Worm (Caenorhabditis elegans) whole organism, L2 larva: Measurements from ENCODE around the gene nrps-1.

Source experiments
- C34F6.9 ChIP-seq: fragments of 150-350 bp; optimal IDR thresholded peaks from 2 replicates; lab custom pipeline; 2014; ENCODE audit warnings: missing biosample characterization, missing genetic modification characterization
- F13H6.1 ChIP-seq: sonication (generic microtip); optimal IDR thresholded peaks from 2 replicates; lab custom pipeline; 2016; ENCODE audit warnings: missing genetic modification characterization, missing compliant biosample characterization
- R02D3.7 ChIP-seq: fragments of 150-350 bp; optimal IDR thresholded peaks from 2 replicates; lab custom pipeline; 2014; ENCODE audit warnings: missing biosample characterization, missing genetic modification characterization
- Y55F3AM.14 ChIP-seq: fragments of 200-800 bp; sonication (Bioruptor generic); optimal IDR thresholded peaks from 2 replicates; lab custom pipeline; 2018; ENCODE audit warnings: mild to moderate bottlenecking, missing genetic modification characterization, missing compliant biosample characterization
- ZK546.5 ChIP-seq: sonication (generic microtip); optimal IDR thresholded peaks from 2 replicates; lab custom pipeline; 2017; ENCODE audit warnings: missing biosample characterization, missing genetic modification characterization
- blmp-1 ChIP-seq: sonication (generic microtip); optimal IDR thresholded peaks from 2 replicates; lab custom pipeline; 2017; ENCODE audit warnings: missing genetic modification characterization, mild to moderate bottlenecking, missing compliant biosample characterization, antibody characterized with exemption, moderate library complexity; ENCODE audit not compliant: insufficient read depth
- ceh-82 ChIP-seq: fragments of 150-350 bp; optimal IDR thresholded peaks from 2 replicates; lab custom pipeline; 2014; ENCODE audit warnings: missing biosample characterization, missing genetic modification characterization
- crh-2 ChIP-seq: sonication (generic microtip); optimal IDR thresholded peaks from 2 replicates; lab custom pipeline; 2017; ENCODE audit warnings: missing biosample characterization, missing genetic modification characterization
- dmd-4 ChIP-seq: sonication (generic microtip); optimal IDR thresholded peaks from 2 replicates; lab custom pipeline; 2017; ENCODE audit warnings: missing biosample characterization, missing genetic modification characterization
- egl-27 ChIP-seq: sonication (generic microtip); optimal IDR thresholded peaks from 3 replicates; lab custom pipeline; 2017; ENCODE audit warnings: missing biosample characterization, missing genetic modification reagents, missing genetic modification characterization
- elt-3 ChIP-seq: sonication (generic microtip); optimal IDR thresholded peaks from 2 replicates; lab custom pipeline; 2017; ENCODE audit warnings: missing biosample characterization, missing genetic modification characterization
- fos-1 ChIP-seq: fragments of 150-350 bp; optimal IDR thresholded peaks from 2 replicates; lab custom pipeline; 2014; ENCODE audit warnings: missing biosample characterization, missing genetic modification characterization
- gmeb-1 ChIP-seq: fragments of 150-350 bp; optimal IDR thresholded peaks from 2 replicates; lab custom pipeline; 2014; ENCODE audit warnings: missing biosample characterization, missing genetic modification characterization
- lin-11 ChIP-seq: fragments of 150-350 bp; sonication (generic microtip); optimal IDR thresholded peaks from 2 replicates; lab custom pipeline; 2014; ENCODE audit warnings: missing biosample characterization, missing genetic modification characterization, inconsistent platforms, mixed read lengths
- lin-13 ChIP-seq: fragments of 150-350 bp; optimal IDR thresholded peaks from 2 replicates; lab custom pipeline; 2014; ENCODE audit warnings: missing biosample characterization, missing genetic modification reagents, missing genetic modification characterization
- mbf-1 ChIP-seq: sonication (generic microtip); optimal IDR thresholded peaks from 2 replicates; lab custom pipeline; 2017; ENCODE audit warnings: missing biosample characterization, missing genetic modification characterization
- nhr-11 ChIP-seq: fragments of 150-350 bp; optimal IDR thresholded peaks from 2 replicates; lab custom pipeline; 2014; ENCODE audit warnings: missing biosample characterization, missing genetic modification characterization
- nhr-23 ChIP-seq: fragments of 150-350 bp; optimal IDR thresholded peaks from 2 replicates; lab custom pipeline; 2014; ENCODE audit warnings: missing biosample characterization, missing genetic modification reagents, missing genetic modification characterization
- nhr-25 ChIP-seq: fragments of 150-350 bp; sonication (generic microtip); optimal IDR thresholded peaks from 3 replicates; lab custom pipeline; 2014; ENCODE audit warnings: missing biosample characterization, missing genetic modification characterization
- nhr-6 ChIP-seq: fragments of 150-350 bp; optimal IDR thresholded peaks from 2 replicates; lab custom pipeline; 2014; ENCODE audit warnings: missing biosample characterization, missing genetic modification characterization
- nhr-77 ChIP-seq: fragments of 150-350 bp; optimal IDR thresholded peaks from 2 replicates; lab custom pipeline; 2014; ENCODE audit warnings: missing biosample characterization, missing genetic modification characterization
- peb-1 ChIP-seq: fragments of 150-350 bp; optimal IDR thresholded peaks from 2 replicates; lab custom pipeline; 2014; ENCODE audit warnings: missing biosample characterization, missing genetic modification characterization
- sem-4 ChIP-seq: fragments of 150-350 bp; optimal IDR thresholded peaks from 2 replicates; lab custom pipeline; 2014; ENCODE audit warnings: missing biosample characterization, missing genetic modification reagents, missing genetic modification characterization
- sma-3 ChIP-seq: sonication (generic microtip); optimal IDR thresholded peaks from 2 replicates; lab custom pipeline; 2016; ENCODE audit warnings: missing genetic modification reagents, missing genetic modification characterization, missing compliant biosample characterization
- sma-9 ChIP-seq, 2 experiments: fragments of 150-350 bp in 1 of 2; sonication (generic microtip) in 1 of 2; optimal IDR thresholded peaks; 2 replicates each; lab custom pipeline; 2014 to 2016; ENCODE audit warnings: missing genetic modification characterization in 2 of 2, mild to moderate bottlenecking in 1 of 2, missing biosample characterization in 1 of 2, missing compliant biosample characterization in 1 of 2, missing genetic modification reagents in 1 of 2, moderate library complexity in 1 of 2
- snpc-4 ChIP-seq: fragments of 150-350 bp; optimal IDR thresholded peaks from 2 replicates; lab custom pipeline; 2014; ENCODE audit warnings: missing biosample characterization, missing genetic modification characterization
- unc-39 ChIP-seq: fragments of 150-350 bp; optimal IDR thresholded peaks from 2 replicates; lab custom pipeline; 2014; ENCODE audit warnings: missing biosample characterization, missing genetic modification characterization
- unc-55 ChIP-seq: fragments of 150-350 bp; sonication (generic microtip); optimal IDR thresholded peaks from 3 replicates; lab custom pipeline; 2014; ENCODE audit warnings: missing biosample characterization, missing genetic modification reagents, missing genetic modification characterization
- zag-1 ChIP-seq: fragments of 150-350 bp; optimal IDR thresholded peaks from 2 replicates; lab custom pipeline; 2014; ENCODE audit warnings: missing biosample characterization, missing genetic modification characterization
- ztf-1 ChIP-seq: fragments of 200-800 bp; sonication (Bioruptor generic); conservative IDR thresholded peaks from 2 replicates; pipeline ENCODE4 v1.3.6; 2022; ENCODE audit warnings: missing genetic modification characterization, missing compliant biosample characterization
- ztf-4 ChIP-seq: fragments of 150-350 bp; optimal IDR thresholded peaks from 2 replicates; lab custom pipeline; 2014; ENCODE audit warnings: missing biosample characterization, missing genetic modification characterization

nrps-1 gene

DNA sequence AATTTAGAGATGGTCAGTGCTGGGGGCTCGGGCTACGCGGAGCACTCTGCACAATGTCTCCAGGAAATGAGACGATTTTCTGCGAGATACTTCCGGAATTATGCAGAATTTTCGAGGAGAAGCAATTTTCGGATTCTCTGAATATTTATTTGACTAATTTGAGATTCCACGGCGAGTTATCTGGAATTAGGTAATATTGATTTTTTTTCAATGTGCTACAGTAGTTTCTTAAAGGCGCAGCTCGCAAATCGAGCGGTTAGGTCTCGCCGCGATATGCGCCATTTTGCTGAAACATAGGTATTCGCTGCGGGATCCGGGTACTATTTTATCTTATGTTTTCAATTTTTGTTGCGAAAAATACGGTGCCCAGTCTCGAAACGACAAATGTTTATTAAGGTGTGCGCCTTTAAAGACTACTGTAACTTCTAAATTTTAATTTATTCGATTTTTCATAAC, at the start of gene nrps-1:
Gene nrps-1, plus strand, starts transcription at position 51 of the 456 bp plus-strand sequence.
- TF ChIP-seq ZK546.5 (tag; lab: Kevin White, UChicago) (no peak), elt-3 (tag; lab: Kevin White, UChicago) (no peak)

ce11 chrIII:11487245-11487644, 47.2 kb upstream of the nrps-1 start, which contains the start of gene popl-5:
Gene popl-5, minus strand, starts transcription at chrIII:11487345.
- TF ChIP-seq Y55F3AM.14 (GFP tag; lab: Kevin White, UChicago) (no peak), C34F6.9 (tag; lab: Kevin White, UChicago) (no peak), zag-1 (tag; lab: Kevin White, UChicago) (no peak), sma-9 (GFP tag; optimal IDR thresholded peaks at IDR 0.05; lab: Kevin White, UChicago) (no peak), sma-9 (tag; optimal IDR thresholded peaks at IDR 0.05; lab: Kevin White, UChicago) (no peak), unc-39 (tag; lab: Kevin White, UChicago) (no peak), unc-55 (GFP tag; lab: Kevin White, UChicago) (no peak), peb-1 (no peak), nhr-77 (tag; lab: Kevin White, UChicago) (no peak), fos-1 (tag; lab: Kevin White, UChicago) (no peak), ztf-4 (no peak), nhr-23 (tag; lab: Kevin White, UChicago) (no peak)
- TF ChIP-seq, all 48 proteins: peak for 0

DNA sequence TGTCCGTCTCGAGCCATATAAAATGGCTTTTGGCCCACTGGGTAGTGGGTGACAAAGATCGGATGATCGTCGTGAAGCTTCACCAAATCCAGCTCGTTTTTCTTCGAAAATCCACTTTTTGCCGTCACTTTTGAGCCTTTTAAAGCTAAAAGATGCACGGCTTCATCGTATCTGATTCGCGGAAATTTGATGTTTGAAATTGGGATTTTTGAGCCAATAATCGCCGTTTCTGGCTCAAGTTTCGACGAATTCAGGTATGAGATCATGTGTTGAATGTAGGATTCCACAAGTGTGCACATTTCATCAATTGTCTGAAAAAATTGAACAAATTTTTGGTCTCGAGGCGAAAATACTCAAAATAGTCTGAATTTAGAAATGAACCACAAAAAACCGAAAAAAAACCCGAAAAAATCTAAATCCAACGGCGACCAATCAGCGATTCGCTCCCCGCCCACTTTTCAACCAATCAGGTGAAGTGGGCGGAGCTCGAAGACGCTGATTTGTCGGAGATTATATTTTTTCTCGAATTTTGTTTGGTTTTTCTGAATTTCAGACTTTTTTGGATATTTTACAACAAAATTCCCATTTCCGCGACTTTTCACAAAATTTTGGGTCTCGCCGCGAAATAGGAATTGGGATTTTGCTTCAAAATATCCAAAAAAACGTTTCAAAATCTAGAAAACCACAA, 45.7 kb upstream of the nrps-1 start:
- TF ChIP-seq snpc-4 (tag; lab: Kevin White, UChicago) (no peak), elt-3 (tag; lab: Kevin White, UChicago) (no peak), sma-3 (GFP tag; lab: Kevin White, UChicago) (no peak)
- TF ChIP-seq, all 48 proteins: peak for 0

ce11 chrIII:11489601-11490000, 44.9 kb upstream of the nrps-1 start:
- TF ChIP-seq ztf-1: no peak
- no peak for TF ChIP-seq blmp-1 (tag; lab: Kevin White, UChicago)
- TF ChIP-seq nhr-25 (tag; lab: Kevin White, UChicago): no peak
- no peak for TF ChIP-seq nhr-6 (tag; lab: Kevin White, UChicago)
- TF ChIP-seq lin-13 (GFP tag; lab: Kevin White, UChicago): no peak
- TF ChIP-seq egl-27: no peak

DNA sequence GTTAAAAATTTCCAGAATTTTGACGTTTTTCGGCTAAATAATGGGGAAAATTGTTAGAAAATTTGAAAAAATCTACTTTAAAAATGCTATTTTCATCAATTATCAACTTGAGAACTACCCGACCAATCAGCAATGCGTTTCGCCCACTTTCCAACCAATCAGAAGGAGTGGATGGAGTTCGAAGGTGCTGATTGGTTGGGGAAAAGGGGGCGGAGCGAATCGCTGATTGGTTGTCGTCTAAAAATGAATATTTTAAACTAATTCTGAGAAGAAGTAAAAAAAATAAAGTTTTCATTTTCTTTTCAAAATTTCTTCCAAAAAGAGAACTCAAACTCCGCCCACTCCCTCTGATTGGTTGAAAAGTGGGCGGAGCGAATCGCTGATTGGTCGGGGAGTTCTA, 44.3 kb upstream of the nrps-1 start:
- TF ChIP-seq ztf-1: no peak
- no peak for TF ChIP-seq R02D3.7 (tag; lab: Kevin White, UChicago)
- TF ChIP-seq Y55F3AM.14 (GFP tag; lab: Kevin White, UChicago): no peak
- no peak for TF ChIP-seq nhr-6 (tag; lab: Kevin White, UChicago)
- TF ChIP-seq sma-3 (GFP tag; lab: Kevin White, UChicago): no peak
- no peak for TF ChIP-seq sma-9 (GFP tag; optimal IDR thresholded peaks at IDR 0.05; lab: Kevin White, UChicago)
- TF ChIP-seq sma-9 (tag; optimal IDR thresholded peaks at IDR 0.05; lab: Kevin White, UChicago): no peak
- TF ChIP-seq sem-4 (tag; lab: Kevin White, UChicago): no peak
- TF ChIP-seq ZK546.5 (tag; lab: Kevin White, UChicago): no peak
- no peak for TF ChIP-seq fos-1 (tag; lab: Kevin White, UChicago)
- no peak for TF ChIP-seq lin-11 (tag; lab: Kevin White, UChicago)
- TF ChIP-seq egl-27: no peak
- TF ChIP-seq gmeb-1: no peak

- TF ChIP-seq crh-2: no peak
- no peak for TF ChIP-seq snpc-4 (tag; lab: Kevin White, UChicago)
- TF ChIP-seq ceh-82: no peak
- no peak for TF ChIP-seq lin-11 (tag; lab: Kevin White, UChicago)
- no peak for TF ChIP-seq nhr-77 (tag; lab: Kevin White, UChicago)
- no peak for TF ChIP-seq dmd-4 (tag; lab: Kevin White, UChicago)
- no peak for TF ChIP-seq nhr-11
- no peak for TF ChIP-seq mbf-1 (tag; lab: Kevin White, UChicago)
- no peak for TF ChIP-seq sma-9 (GFP tag; optimal IDR thresholded peaks at IDR 0.05; lab: Kevin White, UChicago)
- TF ChIP-seq sma-9 (tag; optimal IDR thresholded peaks at IDR 0.05; lab: Kevin White, UChicago): no peak
- no peak for TF ChIP-seq F13H6.1 (tag; lab: Kevin White, UChicago)
- no peak for TF ChIP-seq egl-27
- TF ChIP-seq nhr-23 (tag; lab: Kevin White, UChicago): no peak
- TF ChIP-seq R02D3.7 (tag; lab: Kevin White, UChicago): no peak
- no peak for TF ChIP-seq lin-13 (GFP tag; lab: Kevin White, UChicago)
- TF ChIP-seq gmeb-1: no peak
These were observed 42.0 kb upstream of the nrps-1 start for ce11 chrIII:11492489-11492888.
